Fruit fly (Drosophila melanogaster): ENCODE data around the gene CG3566.

- TF ChIP-seq pad (GFP tag; optimal IDR thresholded peaks at IDR 0.05): no peak
- TF ChIP-seq CG5204 (GFP tag; optimal IDR thresholded peaks at IDR 0.05): no peak
- no peak for TF ChIP-seq Crg-1 (GFP tag; optimal IDR thresholded peaks at IDR 0.05)
- TF ChIP-seq CG7101 (tag; optimal IDR thresholded peaks at IDR 0.05): no peak
- no peak for TF ChIP-seq kay (GFP tag; ENCODE audit: borderline replicate concordance)
- no peak for TF ChIP-seq Hr96 (GFP tag; optimal IDR thresholded peaks at IDR 0.05)
- no peak for TF ChIP-seq CG14711 (tag; optimal IDR thresholded peaks at IDR 0.05)
- no peak for TF ChIP-seq cnc (optimal IDR thresholded peaks at IDR 0.05)
- TF ChIP-seq CG7045 (GFP tag; optimal IDR thresholded peaks at IDR 0.05): no peak
- no peak for TF ChIP-seq CG33017 (tag; optimal IDR thresholded peaks at IDR 0.05)
Measured at dm6 chrX:6253701-6254100, 22.8 kb downstream of the CG3566 start.
